Fruit fly (Drosophila melanogaster) whole organism, pupa: ENCODE results near the gene CG43233.
A peak's percentile ranks its signal among the peaks of the same experiment; 100 is the strongest.

Source experiments
- CG10348 ChIP-seq: fragments of 200-800 bp; sonication (Bioruptor generic); IDR thresholded peaks from 2 replicates; pipeline ENCODE4 v1.3.6; 2022; ENCODE audit warnings: missing biosample characterization, missing genetic modification characterization
- CG12605 ChIP-seq: fragments of 200-800 bp; sonication (Bioruptor generic); IDR thresholded peaks from 2 replicates; pipeline ENCODE4 v1.3.6; 2022; ENCODE audit warnings: missing biosample characterization, missing genetic modification characterization
- CG13204 ChIP-seq: fragments of 200-800 bp; sonication (Bioruptor generic); optimal IDR thresholded peaks from 2 replicates; lab custom pipeline; 2018; ENCODE audit warnings: missing biosample characterization, mild to moderate bottlenecking, missing genetic modification characterization, moderate library complexity
- CG14655 ChIP-seq: fragments of 200-800 bp; sonication (Bioruptor generic); optimal IDR thresholded peaks from 3 replicates; lab custom pipeline; 2017; ENCODE audit warnings: mild to moderate bottlenecking, missing biosample characterization, missing genetic modification reagents, missing genetic modification characterization
- CG15710 ChIP-seq: fragments of 200-800 bp; sonication (Bioruptor generic); optimal IDR thresholded peaks from 2 replicates; lab custom pipeline; 2018; ENCODE audit warnings: missing biosample characterization, mild to moderate bottlenecking, missing genetic modification characterization, moderate library complexity
- CG17806 ChIP-seq: fragments of 200-800 bp; sonication (Bioruptor generic); optimal IDR thresholded peaks from 2 replicates; lab custom pipeline; 2018; ENCODE audit warnings: missing biosample characterization, mild to moderate bottlenecking, missing genetic modification characterization, moderate library complexity
- CG32121 ChIP-seq: fragments of 200-800 bp; sonication (Bioruptor generic); IDR thresholded peaks from 2 replicates; pipeline ENCODE4 v1.3.6; 2022; ENCODE audit warnings: missing biosample characterization, missing genetic modification characterization
- CG34367 ChIP-seq: fragments of 200-800 bp; sonication (Bioruptor generic); optimal IDR thresholded peaks from 2 replicates; lab custom pipeline; 2018; ENCODE audit warnings: missing biosample characterization, mild to moderate bottlenecking, missing genetic modification characterization
- CG4496 ChIP-seq: fragments of 200-800 bp; sonication (Bioruptor generic); IDR thresholded peaks from 3 replicates; pipeline ENCODE4 v1.3.6; 2022; ENCODE audit warnings: missing biosample characterization, missing genetic modification characterization
- CG8159 ChIP-seq: fragments of 200-800 bp; sonication (Bioruptor generic); optimal IDR thresholded peaks from 3 replicates; lab custom pipeline; 2018; ENCODE audit warnings: missing biosample characterization, mild to moderate bottlenecking, missing genetic modification characterization, moderate library complexity
- CG8301 ChIP-seq: fragments of 200-800 bp; sonication (Bioruptor generic); optimal IDR thresholded peaks from 2 replicates; lab custom pipeline; 2018; ENCODE audit warnings: missing biosample characterization, mild to moderate bottlenecking, missing genetic modification characterization
- CG9948 ChIP-seq: fragments of 200-800 bp; sonication (Bioruptor generic); optimal IDR thresholded peaks from 2 replicates; lab custom pipeline; 2018; ENCODE audit warnings: missing biosample characterization, mild to moderate bottlenecking, missing genetic modification characterization, moderate library complexity
- D1 ChIP-seq: fragments of 200-800 bp; sonication (Bioruptor generic); optimal IDR thresholded peaks from 2 replicates; lab custom pipeline; 2018; ENCODE audit warnings: missing biosample characterization, mild to moderate bottlenecking, missing genetic modification characterization, moderate library complexity
- EcR ChIP-seq: fragments of 200-800 bp; sonication (Bioruptor generic); optimal IDR thresholded peaks from 3 replicates; lab custom pipeline; 2019; ENCODE audit warnings: missing biosample characterization, missing genetic modification characterization, mild to moderate bottlenecking, moderate library complexity, missing genetic modification reagents
- Ets98B ChIP-seq: fragments of 200-800 bp; sonication (Bioruptor generic); IDR thresholded peaks from 2 replicates; pipeline ENCODE4 v1.3.6; 2022; ENCODE audit warnings: missing biosample characterization, missing genetic modification characterization
- Pif1A ChIP-seq: fragments of 200-800 bp; sonication (Bioruptor generic); optimal IDR thresholded peaks from 3 replicates; lab custom pipeline; 2016; ENCODE audit warnings: missing biosample characterization, missing genetic modification characterization
- Pif1B ChIP-seq: fragments of 200-800 bp; sonication (Bioruptor generic); optimal IDR thresholded peaks from 3 replicates; lab custom pipeline; 2016; ENCODE audit warnings: missing biosample characterization, missing genetic modification characterization
- Snoo ChIP-seq: fragments of 200-800 bp; sonication (Bioruptor generic); optimal IDR thresholded peaks from 3 replicates; lab custom pipeline; 2017; ENCODE audit warnings: missing biosample characterization, mild to moderate bottlenecking, missing genetic modification characterization, inconsistent platforms
- fd96Ca ChIP-seq: fragments of 200-800 bp; sonication (Bioruptor generic); IDR thresholded peaks from 3 replicates; pipeline ENCODE4 v1.3.6; 2022; ENCODE audit warnings: missing biosample characterization, missing genetic modification characterization
- gl ChIP-seq: fragments of 200-800 bp; sonication (Bioruptor generic); optimal IDR thresholded peaks from 2 replicates; lab custom pipeline; 2018; ENCODE audit warnings: missing biosample characterization, mild to moderate bottlenecking, missing genetic modification characterization
- rn ChIP-seq: fragments of 200-800 bp; sonication (Bioruptor generic); IDR thresholded peaks from 2 replicates; pipeline ENCODE4 v1.3.6; 2022; ENCODE audit warnings: missing biosample characterization, missing genetic modification characterization

Gene CG43233

dm6 chr2L:20473285-20473684, at the start of gene CG43233:
Gene CG43233, minus strand, starts transcription at chr2L:20473385.
- TF ChIP-seq CG34367 (tag; lab: Kevin White, UChicago), result no peak
- TF ChIP-seq fd96Ca (GFP tag; lab: Robert Waterston, UW), result no peak
- no peak for TF ChIP-seq D1
- no peak for TF ChIP-seq CG4496

- TF ChIP-seq CG8301 (tag; lab: Kevin White, UChicago) (peak; percentile 47), CG15710 (peak; percentile 29), Ets98B (GFP tag; lab: Robert Waterston, UW) (peak; percentile 18; the same call in 1 of the 2 replicates), CG34367 (tag; lab: Kevin White, UChicago) (no peak), CG9948 (tag; lab: Kevin White, UChicago) (peak; percentile 25), fd96Ca (GFP tag; lab: Robert Waterston, UW) (no peak), CG14655 (peak; percentile 69), CG8159 (tag; lab: Kevin White, UChicago) (peak; percentile 23)
Measured at dm6 chr2L:20494423-20495052, 21.4 kb upstream of the CG43233 start, which contains the start of gene CG34007. Gene CG34007, plus strand, starts transcription at chr2L:20495030.

dm6 chr2L:20488128-20488527, 14.9 kb upstream of the CG43233 start:
- TF ChIP-seq CG10348 (GFP tag; lab: Robert Waterston, UW) (no peak), Snoo (no peak), fd96Ca (GFP tag; lab: Robert Waterston, UW) (no peak), CG4496 (0 out of 3 replicates have a peak, but pooled peaks have one; percentile 53), CG32121 (GFP tag; lab: Robert Waterston, UW) (0 out of 2 replicates have a peak, but pooled peaks have one; percentile 31)
- TF ChIP-seq, all 21 proteins: peak for 2

dm6 chr2L:20487723-20488122, 14.5 kb upstream of the CG43233 start:
- TF ChIP-seq Pif1A (GFP tag; lab: Kevin White, UChicago), result no peak
- no peak for TF ChIP-seq CG14655
- TF ChIP-seq, all 21 proteins: peak for 0

- TF ChIP-seq CG15710 (peak; percentile 35), CG8159 (tag; lab: Kevin White, UChicago) (peak; percentile 42), gl (tag; lab: Kevin White, UChicago) (peak; percentile 11), CG13204 (GFP tag; lab: Kevin White, UChicago) (no peak)
Measured at dm6 chr2L:20486752-20487141, 13.6 kb upstream of the CG43233 start.

dm6 chr2L:20486050-20486751, 13.0 kb upstream of the CG43233 start:
- TF ChIP-seq CG8301 (tag; lab: Kevin White, UChicago), result no peak
- no peak for TF ChIP-seq CG8159 (tag; lab: Kevin White, UChicago)
- TF ChIP-seq CG15710, result no peak
- TF ChIP-seq CG17806 (tag; lab: Kevin White, UChicago), result no peak
- no peak for TF ChIP-seq Snoo
- no peak for TF ChIP-seq D1
- TF ChIP-seq CG12605 (GFP tag; lab: Robert Waterston, UW), result no peak
- no peak for TF ChIP-seq CG10348 (GFP tag; lab: Robert Waterston, UW)
- TF ChIP-seq gl (tag; lab: Kevin White, UChicago), result no peak
- no peak for TF ChIP-seq CG13204 (GFP tag; lab: Kevin White, UChicago)
- no peak for TF ChIP-seq EcR (GFP tag; lab: Kevin White, UChicago)
- TF ChIP-seq fd96Ca (GFP tag; lab: Robert Waterston, UW), result no peak
- TF ChIP-seq Pif1B (GFP tag; lab: Kevin White, UChicago), result no peak
- no peak for TF ChIP-seq CG14655
- TF ChIP-seq Pif1A (GFP tag; lab: Kevin White, UChicago), result no peak
- no peak for TF ChIP-seq CG32121 (GFP tag; lab: Robert Waterston, UW)
- TF ChIP-seq rn (GFP tag; lab: Robert Waterston, UW), result no peak

dm6 chr2L:20483603-20484002, 10.4 kb upstream of the CG43233 start:
- no peak for TF ChIP-seq CG13204 (GFP tag; lab: Kevin White, UChicago)
- TF ChIP-seq CG32121 (GFP tag; lab: Robert Waterston, UW), result peak; percentile 50; the same call in 1 of the 2 replicates
- TF ChIP-seq, all 21 proteins: peak for 1
